Worm (Caenorhabditis elegans) whole organism, dauer: ENCODE results near the gene T13C5.3.

Experiments used
- unc-62 ChIP-seq: sonication (generic microtip); optimal IDR thresholded peaks from 2 replicates; lab custom pipeline; 2017; ENCODE audit warnings: missing biosample characterization, missing genetic modification reagents, missing genetic modification characterization

Gene T13C5.3

DNA sequence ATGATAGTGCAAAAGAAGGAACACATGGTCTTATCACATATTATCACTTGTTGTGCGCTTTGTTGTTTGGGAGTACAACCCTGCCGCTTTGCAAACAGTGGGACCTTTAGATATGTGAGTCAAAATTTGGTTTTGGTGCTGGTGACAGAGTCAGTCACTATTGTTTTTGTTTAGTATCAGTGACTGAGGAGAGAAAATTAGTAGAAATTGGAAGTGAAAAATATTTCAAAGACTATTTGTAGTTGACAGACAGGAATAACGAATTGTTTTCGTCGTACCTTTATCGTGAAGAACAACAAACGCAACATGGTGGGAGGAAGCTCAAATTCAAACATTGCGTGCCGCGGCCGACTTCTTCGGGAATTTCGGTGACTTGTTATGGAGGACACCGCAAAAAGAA, 38.2 kb downstream of the T13C5.3 start, which contains the start of gene lrch-1:
Gene lrch-1 (minus strand): TSS at position 101 of the 400 bp plus-strand sequence.
- no peak for TF ChIP-seq unc-62 (GFP tag; lab: Kevin White, UChicago)

DNA sequence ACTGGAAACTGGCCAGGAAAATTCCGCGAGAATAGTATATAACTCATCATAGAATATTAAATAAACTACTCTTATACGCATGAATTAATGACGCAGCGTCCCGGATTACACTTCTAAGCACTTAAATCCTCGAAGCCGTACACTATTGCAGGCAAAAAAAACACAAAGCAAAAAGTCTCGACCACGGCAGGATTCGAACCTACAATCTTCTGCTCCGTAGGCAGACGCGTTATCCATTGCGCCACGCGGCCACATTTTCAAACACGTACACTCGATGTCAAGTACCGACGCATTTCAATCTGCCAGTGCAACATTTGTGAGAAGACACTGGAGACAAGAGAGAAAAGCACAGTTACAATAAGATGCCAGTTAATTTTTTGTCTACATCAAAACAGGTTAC, 41.6 kb downstream of the T13C5.3 start:
- no peak for TF ChIP-seq unc-62 (GFP tag; lab: Kevin White, UChicago)

DNA sequence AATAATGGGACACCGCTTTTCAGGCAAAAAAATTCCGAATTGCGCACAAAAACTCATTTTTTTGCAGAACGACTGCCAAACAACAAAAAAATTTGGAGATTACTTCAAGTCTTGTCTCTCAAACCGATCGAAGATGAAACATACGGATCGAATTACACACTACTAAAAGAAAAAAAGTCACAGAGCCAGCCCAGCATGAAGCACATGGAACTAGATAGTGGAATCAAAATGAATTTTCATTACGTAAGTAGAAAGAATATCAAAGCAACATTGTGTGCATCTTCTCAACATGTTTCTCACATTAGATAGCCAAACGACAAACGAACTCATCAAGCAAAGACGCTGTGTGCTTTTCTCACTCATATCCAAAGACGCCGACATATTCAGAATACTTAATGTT, 42.8 kb downstream of the T13C5.3 start:
- no peak for TF ChIP-seq unc-62 (GFP tag; lab: Kevin White, UChicago)

- TF ChIP-seq unc-62 (GFP tag; lab: Kevin White, UChicago): no peak
Measured at ce11 chrX:6224841-6225240, 46.5 kb downstream of the T13C5.3 start.
